Worm (Caenorhabditis elegans) whole organism, L2 larva: Measurements from ENCODE around the gene hlh-34.

ENCODE experiments used
- C34F6.9 ChIP-seq: fragments of 150-350 bp; optimal IDR thresholded peaks from 2 replicates; lab custom pipeline; 2014; ENCODE audit warnings: missing biosample characterization, missing genetic modification characterization
- aly-2 ChIP-seq: fragments of 150-350 bp; optimal IDR thresholded peaks from 2 replicates; lab custom pipeline; 2014; ENCODE audit warnings: missing biosample characterization, missing genetic modification characterization
- ceh-16 ChIP-seq: fragments of 150-350 bp; optimal IDR thresholded peaks from 2 replicates; lab custom pipeline; 2014; ENCODE audit warnings: missing biosample characterization, missing genetic modification characterization
- ceh-82 ChIP-seq: fragments of 150-350 bp; optimal IDR thresholded peaks from 2 replicates; lab custom pipeline; 2014; ENCODE audit warnings: missing biosample characterization, missing genetic modification characterization
- fos-1 ChIP-seq: fragments of 150-350 bp; optimal IDR thresholded peaks from 2 replicates; lab custom pipeline; 2014; ENCODE audit warnings: missing biosample characterization, missing genetic modification characterization
- lin-13 ChIP-seq: fragments of 150-350 bp; optimal IDR thresholded peaks from 2 replicates; lab custom pipeline; 2014; ENCODE audit warnings: missing biosample characterization, missing genetic modification reagents, missing genetic modification characterization
- nhr-11 ChIP-seq: fragments of 150-350 bp; optimal IDR thresholded peaks from 2 replicates; lab custom pipeline; 2014; ENCODE audit warnings: missing biosample characterization, missing genetic modification characterization
- nhr-21 ChIP-seq: fragments of 150-350 bp; optimal IDR thresholded peaks from 2 replicates; lab custom pipeline; 2014; ENCODE audit warnings: missing biosample characterization, missing genetic modification characterization
- nhr-237 ChIP-seq: fragments of 150-350 bp; optimal IDR thresholded peaks from 2 replicates; lab custom pipeline; 2014; ENCODE audit warnings: missing biosample characterization, missing genetic modification characterization
- nhr-77 ChIP-seq: fragments of 150-350 bp; optimal IDR thresholded peaks from 2 replicates; lab custom pipeline; 2014; ENCODE audit warnings: missing biosample characterization, missing genetic modification characterization
- zag-1 ChIP-seq: fragments of 150-350 bp; optimal IDR thresholded peaks from 2 replicates; lab custom pipeline; 2014; ENCODE audit warnings: missing biosample characterization, missing genetic modification characterization

- TF ChIP-seq C34F6.9 (no peak), ceh-16 (no peak), lin-13 (GFP tag; lab: Kevin White, UChicago) (no peak), nhr-11 (tag; lab: Kevin White, UChicago) (no peak), nhr-77 (no peak), nhr-21 (tag; lab: Kevin White, UChicago) (no peak), ceh-82 (no peak), fos-1 (tag; lab: Kevin White, UChicago) (peak; percentile 51), zag-1 (tag; lab: Kevin White, UChicago) (no peak), nhr-237 (tag; lab: Kevin White, UChicago) (no peak), aly-2 (no peak)
Observed at ce11 chrV:13739901-13740300, 32.7 kb upstream of the hlh-34 start.
